Worm (Caenorhabditis elegans): ENCODE results near the gene irld-15.

ce11 chrV:2292240-2292639 lies 11.4 kb downstream of the irld-15 start, which contains the start of gene nhr-115:
- TF ChIP-seq T22C8.4 (GFP tag; IDR thresholded peaks at IDR 0.05) (no peak), cog-1 (tag; optimal IDR thresholded peaks at IDR 0.05) (no peak), ref-1 (GFP tag; conservative IDR thresholded peaks at IDR 0.05) (no peak), ztf-23 (GFP tag; IDR thresholded peaks at IDR 0.05) (no peak), tab-1 (GFP tag; IDR thresholded peaks at IDR 0.05) (no peak)
